Worm (Caenorhabditis elegans) whole organism, L2 larva: ENCODE measurements around the gene sel-9.

ENCODE experiments used
- C34F6.9 ChIP-seq: fragments of 150-350 bp; optimal IDR thresholded peaks from 2 replicates; lab custom pipeline; 2014; ENCODE audit warnings: missing biosample characterization, missing genetic modification characterization
- R02D3.7 ChIP-seq: fragments of 150-350 bp; optimal IDR thresholded peaks from 2 replicates; lab custom pipeline; 2014; ENCODE audit warnings: missing biosample characterization, missing genetic modification characterization
- Y55F3AM.14 ChIP-seq: fragments of 200-800 bp; sonication (Bioruptor generic); optimal IDR thresholded peaks from 2 replicates; lab custom pipeline; 2018; ENCODE audit warnings: mild to moderate bottlenecking, missing genetic modification characterization, missing compliant biosample characterization
- ZK546.5 ChIP-seq: sonication (generic microtip); optimal IDR thresholded peaks from 2 replicates; lab custom pipeline; 2017; ENCODE audit warnings: missing biosample characterization, missing genetic modification characterization
- alr-1 ChIP-seq: fragments of 150-350 bp; optimal IDR thresholded peaks from 2 replicates; lab custom pipeline; 2014; ENCODE audit warnings: missing biosample characterization, missing genetic modification characterization
- aly-2 ChIP-seq: fragments of 150-350 bp; optimal IDR thresholded peaks from 2 replicates; lab custom pipeline; 2014; ENCODE audit warnings: missing biosample characterization, missing genetic modification characterization
- ama-1 ChIP-seq: fragments of 150-350 bp; optimal IDR thresholded peaks from 2 replicates; lab custom pipeline; 2018; ENCODE audit warnings: inconsistent platforms
- ceh-16 ChIP-seq: fragments of 150-350 bp; optimal IDR thresholded peaks from 2 replicates; lab custom pipeline; 2014; ENCODE audit warnings: missing biosample characterization, missing genetic modification characterization
- crh-2 ChIP-seq: sonication (generic microtip); optimal IDR thresholded peaks from 2 replicates; lab custom pipeline; 2017; ENCODE audit warnings: missing biosample characterization, missing genetic modification characterization
- dmd-4 ChIP-seq: sonication (generic microtip); optimal IDR thresholded peaks from 2 replicates; lab custom pipeline; 2017; ENCODE audit warnings: missing biosample characterization, missing genetic modification characterization
- egl-27 ChIP-seq: sonication (generic microtip); optimal IDR thresholded peaks from 3 replicates; lab custom pipeline; 2017; ENCODE audit warnings: missing biosample characterization, missing genetic modification reagents, missing genetic modification characterization
- elt-1 ChIP-seq: fragments of 150-350 bp; optimal IDR thresholded peaks from 2 replicates; lab custom pipeline; 2014; ENCODE audit warnings: missing biosample characterization, missing genetic modification characterization
- elt-3 ChIP-seq: sonication (generic microtip); optimal IDR thresholded peaks from 2 replicates; lab custom pipeline; 2017; ENCODE audit warnings: missing biosample characterization, missing genetic modification characterization
- fos-1 ChIP-seq: fragments of 150-350 bp; optimal IDR thresholded peaks from 2 replicates; lab custom pipeline; 2014; ENCODE audit warnings: missing biosample characterization, missing genetic modification characterization
- gmeb-1 ChIP-seq: fragments of 150-350 bp; optimal IDR thresholded peaks from 2 replicates; lab custom pipeline; 2014; ENCODE audit warnings: missing biosample characterization, missing genetic modification characterization
- lin-11 ChIP-seq: fragments of 150-350 bp; sonication (generic microtip); optimal IDR thresholded peaks from 2 replicates; lab custom pipeline; 2014; ENCODE audit warnings: missing biosample characterization, missing genetic modification characterization, inconsistent platforms, mixed read lengths
- lin-13 ChIP-seq: fragments of 150-350 bp; optimal IDR thresholded peaks from 2 replicates; lab custom pipeline; 2014; ENCODE audit warnings: missing biosample characterization, missing genetic modification reagents, missing genetic modification characterization
- lin-39 ChIP-seq: fragments of 150-350 bp; optimal IDR thresholded peaks from 2 replicates; lab custom pipeline; 2014; ENCODE audit warnings: missing biosample characterization, missing genetic modification reagents, missing genetic modification characterization
- lsy-2 ChIP-seq, 2 experiments: fragments of 150-350 bp in 1 of 2; sonication (generic microtip) in 1 of 2; optimal IDR thresholded peaks; 2 replicates each; lab custom pipeline; 2014 to 2017; ENCODE audit warnings: missing biosample characterization in 2 of 2, missing genetic modification characterization in 2 of 2
- mab-5 ChIP-seq: fragments of 150-350 bp; optimal IDR thresholded peaks from 2 replicates; lab custom pipeline; 2014; ENCODE audit warnings: missing biosample characterization, missing genetic modification characterization
- mbf-1 ChIP-seq: sonication (generic microtip); optimal IDR thresholded peaks from 2 replicates; lab custom pipeline; 2017; ENCODE audit warnings: missing biosample characterization, missing genetic modification characterization
- mdl-1 ChIP-seq, 2 experiments: fragments of 150-350 bp in 1 of 2; sonication (generic microtip) in 1 of 2; optimal IDR thresholded peaks; 2 replicates each; lab custom pipeline; 2017; ENCODE audit warnings: missing biosample characterization in 2 of 2, missing genetic modification characterization in 2 of 2
- nhr-10 ChIP-seq: sonication (generic microtip); optimal IDR thresholded peaks from 2 replicates; lab custom pipeline; 2017; ENCODE audit warnings: missing biosample characterization, missing genetic modification characterization
- nhr-129 ChIP-seq: fragments of 150-350 bp; optimal IDR thresholded peaks from 2 replicates; lab custom pipeline; 2014; ENCODE audit warnings: missing biosample characterization, missing genetic modification characterization
- nhr-21 ChIP-seq: fragments of 150-350 bp; optimal IDR thresholded peaks from 2 replicates; lab custom pipeline; 2014; ENCODE audit warnings: missing biosample characterization, missing genetic modification characterization
- nhr-23 ChIP-seq: fragments of 150-350 bp; optimal IDR thresholded peaks from 2 replicates; lab custom pipeline; 2014; ENCODE audit warnings: missing biosample characterization, missing genetic modification reagents, missing genetic modification characterization
- nhr-25 ChIP-seq: fragments of 150-350 bp; sonication (generic microtip); optimal IDR thresholded peaks from 3 replicates; lab custom pipeline; 2014; ENCODE audit warnings: missing biosample characterization, missing genetic modification characterization
- nhr-6 ChIP-seq: fragments of 150-350 bp; optimal IDR thresholded peaks from 2 replicates; lab custom pipeline; 2014; ENCODE audit warnings: missing biosample characterization, missing genetic modification characterization
- nhr-77 ChIP-seq: fragments of 150-350 bp; optimal IDR thresholded peaks from 2 replicates; lab custom pipeline; 2014; ENCODE audit warnings: missing biosample characterization, missing genetic modification characterization
- peb-1 ChIP-seq: fragments of 150-350 bp; optimal IDR thresholded peaks from 2 replicates; lab custom pipeline; 2014; ENCODE audit warnings: missing biosample characterization, missing genetic modification characterization
- skn-1 ChIP-seq: sonication (generic microtip); optimal IDR thresholded peaks from 2 replicates; lab custom pipeline; 2017; ENCODE audit warnings: missing biosample characterization, missing genetic modification characterization
- sma-9 ChIP-seq, 2 experiments: fragments of 150-350 bp in 1 of 2; sonication (generic microtip) in 1 of 2; optimal IDR thresholded peaks; 2 replicates each; lab custom pipeline; 2014 to 2016; ENCODE audit warnings: missing genetic modification characterization in 2 of 2, mild to moderate bottlenecking in 1 of 2, missing biosample characterization in 1 of 2, missing compliant biosample characterization in 1 of 2, missing genetic modification reagents in 1 of 2, moderate library complexity in 1 of 2
- snpc-4 ChIP-seq: fragments of 150-350 bp; optimal IDR thresholded peaks from 2 replicates; lab custom pipeline; 2014; ENCODE audit warnings: missing biosample characterization, missing genetic modification characterization
- unc-39 ChIP-seq: fragments of 150-350 bp; optimal IDR thresholded peaks from 2 replicates; lab custom pipeline; 2014; ENCODE audit warnings: missing biosample characterization, missing genetic modification characterization
- unc-62 ChIP-seq: fragments of 150-350 bp; optimal IDR thresholded peaks from 2 replicates; lab custom pipeline; 2014; ENCODE audit warnings: missing biosample characterization, missing genetic modification reagents, missing genetic modification characterization
- zag-1 ChIP-seq: fragments of 150-350 bp; optimal IDR thresholded peaks from 2 replicates; lab custom pipeline; 2014; ENCODE audit warnings: missing biosample characterization, missing genetic modification characterization
- ztf-1 ChIP-seq: fragments of 200-800 bp; sonication (Bioruptor generic); conservative IDR thresholded peaks from 2 replicates; pipeline ENCODE4 v1.3.6; 2022; ENCODE audit warnings: missing genetic modification characterization, missing compliant biosample characterization
- ztf-11 ChIP-seq: sonication (generic microtip); optimal IDR thresholded peaks from 2 replicates; lab custom pipeline; 2017; ENCODE audit warnings: missing biosample characterization, missing genetic modification characterization
- ztf-4 ChIP-seq: fragments of 150-350 bp; optimal IDR thresholded peaks from 2 replicates; lab custom pipeline; 2014; ENCODE audit warnings: missing biosample characterization, missing genetic modification characterization

Gene sel-9

DNA sequence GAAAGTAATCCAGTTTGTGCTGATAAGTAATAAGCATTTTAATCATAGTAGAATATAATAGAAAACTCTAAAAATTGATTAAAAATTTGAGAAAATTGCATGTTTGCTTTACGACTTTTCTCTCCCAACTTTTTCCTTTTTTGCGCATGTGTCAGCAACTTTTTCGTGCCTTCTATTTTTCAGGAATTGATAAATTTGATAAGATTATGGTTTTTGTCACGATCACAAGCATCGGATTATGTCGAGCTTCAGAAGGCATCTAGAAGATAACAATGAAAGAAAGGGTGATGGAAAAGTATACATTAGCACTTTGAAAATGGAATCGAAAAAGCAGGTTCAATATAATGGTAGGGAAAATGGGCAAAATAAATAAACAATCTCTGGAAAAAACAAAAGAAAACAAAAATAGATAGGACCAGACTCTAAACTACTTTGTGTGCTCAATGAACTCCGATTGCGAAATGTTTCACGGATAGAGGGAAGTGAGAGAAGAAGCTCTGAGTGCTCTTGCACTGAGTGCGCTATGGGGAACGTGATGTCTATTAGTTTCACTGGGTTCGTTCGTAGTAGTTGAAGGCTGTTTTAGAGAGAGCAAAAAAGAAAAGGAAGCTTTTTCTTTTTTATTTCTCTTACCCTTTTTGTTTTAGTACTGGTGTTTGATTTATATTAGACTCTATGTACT, 14.1 kb downstream of the sel-9 start:
- TF ChIP-seq mbf-1 (tag; lab: Kevin White, UChicago), result no peak
- TF ChIP-seq sma-9 (GFP tag; optimal IDR thresholded peaks at IDR 0.05; lab: Kevin White, UChicago), result peak; percentile 98
- no peak for TF ChIP-seq sma-9 (tag; optimal IDR thresholded peaks at IDR 0.05; lab: Kevin White, UChicago)
- TF ChIP-seq nhr-129 (tag; lab: Kevin White, UChicago), result no peak
- TF ChIP-seq lin-11 (tag; lab: Kevin White, UChicago), result no peak
- TF ChIP-seq crh-2 (tag; lab: Kevin White, UChicago), result no peak
- TF ChIP-seq lsy-2 (tag; optimal IDR thresholded peaks at IDR 0.05; lab: Kevin White, UChicago), result no peak
- peak; percentile 24 for TF ChIP-seq zag-1 (tag; lab: Kevin White, UChicago)
- TF ChIP-seq unc-62, result no peak
- peak; percentile 45 for TF ChIP-seq C34F6.9
- TF ChIP-seq lin-13 (GFP tag; lab: Kevin White, UChicago), result no peak
- peak in 1 of 2 experiments; percentile 64 for TF ChIP-seq mdl-1 (tag; optimal IDR thresholded peaks at IDR 0.05; lab: Kevin White, UChicago)
- no peak for TF ChIP-seq egl-27 (tag; lab: Kevin White, UChicago)
- peak; percentile 7 for TF ChIP-seq nhr-6
- TF ChIP-seq snpc-4, result no peak

DNA sequence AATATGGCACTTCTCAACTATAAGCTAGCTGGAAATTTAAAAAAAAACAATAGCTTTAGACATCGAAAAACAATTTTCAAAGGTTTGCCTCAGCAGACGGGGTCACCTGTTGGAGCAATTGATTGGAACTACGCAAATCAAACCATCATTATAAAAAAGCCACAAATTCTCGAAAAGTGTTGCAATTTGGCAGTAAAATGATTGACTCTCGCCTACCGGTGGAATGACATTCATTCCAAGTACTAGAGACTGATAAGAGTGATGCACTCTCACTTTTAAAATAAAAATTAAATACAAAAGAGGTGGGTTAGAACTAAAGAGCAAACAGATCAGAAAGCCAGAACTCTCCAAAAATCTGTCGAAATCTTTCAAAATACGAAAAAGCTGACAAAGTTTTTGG, 16.9 kb downstream of the sel-9 start:
- TF ChIP-seq fos-1 (peak; percentile 28), nhr-129 (tag; lab: Kevin White, UChicago) (no peak)

DNA sequence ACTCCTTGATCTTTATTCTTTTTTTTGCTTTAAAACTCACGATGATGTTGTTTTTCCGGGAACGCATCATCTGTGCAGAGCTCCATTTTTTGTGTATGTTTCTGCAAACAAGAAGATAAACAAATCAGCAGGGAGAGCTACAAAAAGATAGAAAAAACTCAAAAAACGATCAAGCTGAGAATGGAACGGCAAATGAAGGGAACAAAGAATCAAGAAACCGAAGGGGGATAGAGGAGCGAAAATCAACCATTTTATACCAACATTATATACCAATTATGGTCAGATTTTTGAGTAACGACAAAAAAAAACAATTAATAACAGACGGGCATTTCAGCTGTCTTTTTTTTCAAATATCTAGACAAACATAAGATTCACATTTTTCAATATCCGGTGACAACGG, 17.6 kb downstream of the sel-9 start, which contains the start of gene slc-17.5:
TSS of gene slc-17.5 (minus strand) at position 101 of the 400 bp plus-strand sequence.
- no peak for TF ChIP-seq ztf-1 (GFP tag; lab: Robert Waterston, UW)
- no peak for TF ChIP-seq elt-3
- TF ChIP-seq dmd-4 (tag; lab: Kevin White, UChicago), result no peak
- TF ChIP-seq ZK546.5, result no peak
- TF ChIP-seq ztf-4, result no peak
- no peak for TF ChIP-seq alr-1 (tag; lab: Kevin White, UChicago)
- TF ChIP-seq egl-27 (tag; lab: Kevin White, UChicago), result no peak
- TF ChIP-seq mab-5 (tag; lab: Kevin White, UChicago), result no peak
- TF ChIP-seq mdl-1 (tag; optimal IDR thresholded peaks at IDR 0.05; lab: Kevin White, UChicago), result no peak
- no peak for TF ChIP-seq nhr-25
- TF ChIP-seq R02D3.7 (tag; lab: Kevin White, UChicago), result no peak
- TF ChIP-seq sma-9 (GFP tag; optimal IDR thresholded peaks at IDR 0.05; lab: Kevin White, UChicago), result no peak
- no peak for TF ChIP-seq sma-9 (tag; optimal IDR thresholded peaks at IDR 0.05; lab: Kevin White, UChicago)
- no peak for TF ChIP-seq lin-39 (tag; lab: Kevin White, UChicago)
- no peak for TF ChIP-seq mbf-1 (tag; lab: Kevin White, UChicago)
- no peak for TF ChIP-seq Y55F3AM.14 (GFP tag; lab: Kevin White, UChicago)
- TF ChIP-seq snpc-4, result no peak
- no peak for TF ChIP-seq nhr-129 (tag; lab: Kevin White, UChicago)
- no peak for TF ChIP-seq ama-1 (lab: Kevin White, UChicago)
- no peak for TF ChIP-seq ceh-16 (tag; lab: Kevin White, UChicago)

DNA sequence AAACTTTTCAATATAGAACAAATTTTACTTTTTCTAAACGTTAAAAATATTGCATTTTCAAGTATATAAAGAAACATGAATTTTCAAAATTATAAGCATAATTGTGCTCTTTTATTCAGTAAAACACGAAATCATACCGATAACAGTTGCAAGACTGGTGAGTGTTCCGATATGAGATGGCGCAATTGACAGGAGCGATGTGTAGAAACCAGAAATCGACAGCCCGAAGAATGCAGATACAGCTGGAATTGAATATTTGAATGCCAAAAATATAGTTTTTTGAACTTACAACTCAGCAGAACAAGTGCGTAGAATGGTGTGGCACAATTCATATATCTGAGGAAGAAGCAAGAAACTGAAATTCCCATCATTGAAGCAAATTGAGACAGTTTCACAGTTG, 19.4 kb downstream of the sel-9 start:
- TF ChIP-seq zag-1 (tag; lab: Kevin White, UChicago), result no peak
- TF ChIP-seq mbf-1 (tag; lab: Kevin White, UChicago), result no peak
- no peak for TF ChIP-seq peb-1 (tag; lab: Kevin White, UChicago)
- no peak for TF ChIP-seq nhr-25
- no peak for TF ChIP-seq gmeb-1 (tag; lab: Kevin White, UChicago)
- TF ChIP-seq fos-1, result no peak
- no peak for TF ChIP-seq elt-1
- no peak for TF ChIP-seq snpc-4
- no peak for TF ChIP-seq lin-11 (tag; lab: Kevin White, UChicago)
- no peak for TF ChIP-seq ztf-11
- no peak for TF ChIP-seq aly-2 (tag; lab: Kevin White, UChicago)
- no peak for TF ChIP-seq elt-3
- TF ChIP-seq lsy-2 (tag; optimal IDR thresholded peaks at IDR 0.05; lab: Kevin White, UChicago), result no peak
- no peak for TF ChIP-seq nhr-77

DNA sequence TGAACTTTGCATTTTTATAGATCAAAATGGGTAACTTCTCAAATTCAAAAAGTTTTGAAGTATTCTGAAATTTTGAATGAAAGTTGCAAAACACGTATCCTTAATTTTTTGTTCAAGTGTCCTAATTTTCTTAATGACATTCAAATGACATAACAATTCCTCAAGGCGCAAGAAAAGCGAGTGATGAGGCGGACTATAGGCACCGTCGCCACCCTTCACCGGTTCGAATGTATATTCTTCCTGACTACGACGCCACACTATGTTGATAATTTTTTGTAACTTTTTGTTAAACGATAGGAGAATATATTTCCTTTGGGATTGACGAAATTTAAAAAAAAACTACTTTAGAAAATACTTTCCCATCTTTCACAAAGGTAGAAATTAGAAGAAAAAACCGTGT, 20.7 kb downstream of the sel-9 start:
- TF ChIP-seq peb-1 (tag; lab: Kevin White, UChicago) (no peak), sma-9 (GFP tag; optimal IDR thresholded peaks at IDR 0.05; lab: Kevin White, UChicago) (no peak), sma-9 (tag; optimal IDR thresholded peaks at IDR 0.05; lab: Kevin White, UChicago) (no peak), nhr-21 (tag; lab: Kevin White, UChicago) (no peak), nhr-23 (tag; lab: Kevin White, UChicago) (no peak), nhr-10 (no peak), unc-39 (tag; lab: Kevin White, UChicago) (no peak), skn-1 (tag; lab: Kevin White, UChicago) (no peak), ama-1 (lab: Kevin White, UChicago) (no peak), nhr-77 (no peak), alr-1 (tag; lab: Kevin White, UChicago) (no peak)
